Worm (Caenorhabditis elegans) whole organism, midembryonic: ENCODE data around the gene C54D2.6.

ENCODE experiments used
- T22C8.4 ChIP-seq: fragments of 200-800 bp; sonication (Bioruptor generic); IDR thresholded peaks from 2 replicates; pipeline ENCODE4 v1.3.6; 2022; ENCODE audit warnings: missing genetic modification characterization, missing compliant biosample characterization
- cog-1 ChIP-seq: sonication (generic microtip); optimal IDR thresholded peaks from 2 replicates; lab custom pipeline; 2016; ENCODE audit warnings: missing genetic modification characterization, missing compliant biosample characterization
- flt-1 ChIP-seq: fragments of 200-800 bp; sonication (Bioruptor generic); IDR thresholded peaks from 2 replicates; pipeline ENCODE4 v1.3.6; 2022; ENCODE audit warnings: missing genetic modification characterization, missing compliant biosample characterization
- klf-2 ChIP-seq: fragments of 200-800 bp; sonication (Bioruptor generic); conservative IDR thresholded peaks from 2 replicates; pipeline ENCODE4 v1.3.6; 2022; ENCODE audit warnings: missing genetic modification reagents, missing genetic modification characterization, missing compliant biosample characterization
- med-1 ChIP-seq: sonication (generic microtip); optimal IDR thresholded peaks from 2 replicates; lab custom pipeline; 2017; ENCODE audit warnings: missing genetic modification characterization, mild to moderate bottlenecking, missing compliant biosample characterization, antibody characterized with exemption, missing genetic modification reagents; ENCODE audit not compliant: insufficient read depth
- ref-1 ChIP-seq: fragments of 200-800 bp; sonication (Bioruptor generic); conservative IDR thresholded peaks from 2 replicates; pipeline ENCODE4 v1.3.6; 2022; ENCODE audit warnings: missing genetic modification reagents, missing genetic modification characterization, missing compliant biosample characterization
- ztf-23 ChIP-seq: fragments of 200-800 bp; sonication (Bioruptor generic); IDR thresholded peaks from 2 replicates; pipeline ENCODE4 v1.3.6; 2022; ENCODE audit warnings: missing genetic modification reagents, missing genetic modification characterization, missing compliant biosample characterization
- ztf-29 ChIP-seq: fragments of 200-800 bp; sonication (Bioruptor generic); IDR thresholded peaks from 2 replicates; pipeline ENCODE4 v1.3.6; 2022; ENCODE audit warnings: missing genetic modification reagents, missing genetic modification characterization, missing compliant biosample characterization

DNA sequence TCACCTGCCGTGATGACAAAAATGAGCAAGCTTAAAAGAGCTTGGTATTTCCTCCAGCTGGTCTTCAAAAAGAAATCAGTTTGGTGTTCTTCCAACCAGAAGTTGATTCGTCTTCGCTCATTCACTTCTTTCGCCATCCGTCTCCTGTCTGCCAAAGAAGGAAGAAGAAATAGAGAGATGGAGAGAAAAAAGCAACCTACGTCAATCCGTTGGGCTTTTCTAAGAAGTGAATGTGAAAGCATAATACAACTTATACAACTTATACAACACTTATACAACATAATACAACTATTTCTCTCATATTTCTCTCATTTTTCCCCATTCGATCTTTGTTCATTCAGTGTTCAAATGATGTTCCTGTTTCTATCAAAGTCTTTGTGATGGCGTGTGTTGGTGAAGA is 36.3 kb downstream of the C54D2.6 start:
- TF ChIP-seq cog-1 (no peak), ztf-23 (GFP tag; lab: Robert Waterston, UW) (no peak), flt-1 (GFP tag; lab: Robert Waterston, UW) (no peak), klf-2 (GFP tag; lab: Robert Waterston, UW) (no peak), med-1 (GFP tag; lab: Kevin White, UChicago) (no peak), ztf-29 (GFP tag; lab: Robert Waterston, UW) (no peak), ref-1 (no peak), T22C8.4 (GFP tag; lab: Robert Waterston, UW) (no peak)
